Fruit fly (Drosophila melanogaster) Kc167 (cell line): ENCODE data around the gene CAH9.

ENCODE experiments used
- h ChIP-seq: fragments of >200 bp; optimal IDR thresholded peaks from 3 replicates; lab custom pipeline; 2018; ENCODE audit warnings: missing external identifiers
- insv ChIP-seq: fragments of >200 bp; optimal IDR thresholded peaks from 3 replicates; lab custom pipeline; 2018; ENCODE audit warnings: missing external identifiers
- psq ChIP-seq: fragments of >200 bp; optimal IDR thresholded peaks from 2 replicates; lab custom pipeline; 2017; ENCODE audit warnings: missing external identifiers
- ttk ChIP-seq: sonication (Bioruptor generic); optimal IDR thresholded peaks from 2 replicates; lab custom pipeline; 2017; ENCODE audit warnings: missing external identifiers

DNA sequence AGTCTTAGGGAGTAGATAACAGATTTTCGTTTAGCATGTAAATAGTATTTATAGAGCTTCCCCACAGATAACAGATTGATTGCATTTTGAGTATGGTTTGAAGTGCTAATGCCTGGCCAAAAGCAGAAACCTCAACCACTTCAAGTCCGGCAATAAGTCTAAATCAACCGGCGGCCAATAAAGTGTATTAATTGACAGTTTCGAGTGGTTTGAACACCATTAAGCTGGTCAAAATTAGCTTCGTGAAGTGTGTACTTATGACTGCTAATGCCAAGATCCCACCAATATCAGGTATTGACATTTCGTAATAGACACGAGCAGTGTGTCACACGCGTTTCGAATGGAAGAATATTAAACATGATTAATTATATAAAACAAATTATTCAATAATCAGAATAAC is 545 bp downstream of the CAH9 start:
- no peak for TF ChIP-seq h (lab: Kevin White, UChicago)
- TF ChIP-seq insv (lab: Kevin White, UChicago): no peak
- TF ChIP-seq psq (lab: Kevin White, UChicago): no peak
- no peak for TF ChIP-seq ttk
